Worm (Caenorhabditis elegans): ENCODE measurements around the gene F14H8.8.
A peak's percentile ranks its signal among the peaks of the same experiment; 100 is the strongest.

Gene F14H8.8

DNA sequence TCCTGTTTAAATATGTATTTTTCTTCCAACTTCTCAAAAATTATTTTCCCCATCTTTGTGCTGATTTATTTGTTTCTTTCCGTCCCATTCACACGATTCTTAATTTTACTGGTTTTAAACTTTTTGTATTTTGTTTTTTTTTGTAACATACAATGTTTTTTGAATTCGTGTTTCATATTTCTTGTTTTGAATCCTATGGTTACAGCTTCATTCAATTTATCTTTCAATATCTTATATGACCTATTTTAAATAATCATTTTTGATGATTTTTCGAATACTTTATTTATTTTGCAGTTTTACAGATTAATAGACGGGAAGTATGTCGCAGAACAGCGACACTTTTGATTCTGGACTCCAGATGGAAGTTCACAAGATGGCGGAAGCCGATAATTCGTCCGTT, 24.5 kb upstream of the F14H8.8 start, which contains the start of gene hrde-2:
TSS of gene hrde-2 (plus strand) at position 301 of the 400 bp plus-strand sequence.
- TF ChIP-seq lin-11 (tag; optimal IDR thresholded peaks at IDR 0.05) = no peak
- TF ChIP-seq ztf-1 (GFP tag; conservative IDR thresholded peaks at IDR 0.05) = no peak
- no peak for TF ChIP-seq snpc-4 (tag; optimal IDR thresholded peaks at IDR 0.05)

DNA sequence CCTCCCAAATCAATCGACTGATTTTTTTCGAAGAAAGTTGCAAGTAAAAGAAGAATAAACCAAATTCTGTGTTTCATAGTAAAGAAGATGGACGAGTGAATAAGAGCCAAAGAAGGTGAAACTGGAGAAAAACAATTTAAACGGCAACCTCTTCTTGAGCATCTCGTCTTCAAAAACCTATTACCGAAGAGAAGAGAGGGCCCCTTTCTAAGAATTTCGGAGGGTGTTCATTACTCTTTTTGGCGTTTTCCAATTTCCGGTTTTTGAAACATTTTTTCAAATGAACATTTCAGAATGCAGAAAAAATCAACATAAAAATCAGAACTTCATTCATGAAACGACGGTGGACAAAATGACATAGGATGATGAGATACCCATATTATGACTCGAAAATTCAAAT, 17.7 kb upstream of the F14H8.8 start, which contains the start of gene nmr-2:
TSS of gene nmr-2 (minus strand) at position 101 of the 400 bp plus-strand sequence.
- TF ChIP-seq ceh-16 (tag; optimal IDR thresholded peaks at IDR 0.05) (no peak), unc-62 (GFP tag; optimal IDR thresholded peaks at IDR 0.05) (no peak), crh-2 (tag; optimal IDR thresholded peaks at IDR 0.05) (no peak), Y55F3AM.14 (GFP tag; optimal IDR thresholded peaks at IDR 0.05) (no peak), lin-13 (GFP tag; optimal IDR thresholded peaks at IDR 0.05) (no peak), skn-1 (tag; optimal IDR thresholded peaks at IDR 0.05) (no peak)

DNA sequence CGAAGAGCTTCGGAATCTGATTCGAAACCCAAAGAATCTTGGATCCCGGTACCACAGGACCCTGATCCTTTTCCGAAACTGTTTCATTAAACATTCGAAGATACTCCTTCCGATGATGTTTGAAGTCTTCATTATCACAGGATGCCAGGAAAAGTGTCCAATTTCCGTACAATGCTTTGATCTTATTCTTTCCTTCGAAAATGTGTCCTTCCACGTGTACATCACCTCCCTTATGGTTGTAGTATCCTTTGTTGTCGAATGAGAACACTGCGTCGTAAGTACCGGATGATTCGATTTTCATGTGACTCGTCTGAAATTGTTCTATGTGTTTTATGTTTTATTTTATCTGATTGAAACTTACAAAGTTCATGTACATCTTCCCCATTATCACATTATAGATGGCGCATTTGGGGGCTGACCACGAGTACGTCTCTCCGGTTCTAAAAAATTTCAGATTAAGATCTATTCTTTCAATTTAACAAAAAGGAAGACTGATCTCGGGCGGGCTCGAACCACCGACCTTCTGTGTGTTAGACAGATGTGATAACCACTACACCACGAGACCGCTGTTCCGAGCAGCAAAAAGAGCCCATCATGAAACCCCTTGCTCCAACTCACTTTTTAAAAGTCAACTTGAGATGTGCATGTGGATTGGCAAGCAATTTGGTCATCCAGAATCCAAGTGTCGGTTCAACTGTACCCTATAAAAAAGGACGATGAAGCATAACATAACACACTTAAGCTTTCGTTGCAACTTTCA, 16.5 kb upstream of the F14H8.8 start:
- TF ChIP-seq sma-9 (GFP tag; optimal IDR thresholded peaks at IDR 0.05) (peak; percentile 27), sma-9 (tag; optimal IDR thresholded peaks at IDR 0.05) (no peak), elt-1 (tag; optimal IDR thresholded peaks at IDR 0.05) (no peak), F13H6.1 (tag; optimal IDR thresholded peaks at IDR 0.05) (peak; percentile 24), nhr-129 (tag; optimal IDR thresholded peaks at IDR 0.05) (peak; percentile 50), mab-5 (tag; optimal IDR thresholded peaks at IDR 0.05) (no peak), ama-1 (optimal IDR thresholded peaks at IDR 0.05) (peak; percentile 8), nhr-25 (tag; optimal IDR thresholded peaks at IDR 0.05) (peak; percentile 18), lin-11 (tag; optimal IDR thresholded peaks at IDR 0.05) (peak; percentile 7), blmp-1 (tag; optimal IDR thresholded peaks at IDR 0.05; ENCODE audit: insufficient read depth) (peak; percentile 6), unc-55 (GFP tag; optimal IDR thresholded peaks at IDR 0.05) (peak; percentile 8)

DNA sequence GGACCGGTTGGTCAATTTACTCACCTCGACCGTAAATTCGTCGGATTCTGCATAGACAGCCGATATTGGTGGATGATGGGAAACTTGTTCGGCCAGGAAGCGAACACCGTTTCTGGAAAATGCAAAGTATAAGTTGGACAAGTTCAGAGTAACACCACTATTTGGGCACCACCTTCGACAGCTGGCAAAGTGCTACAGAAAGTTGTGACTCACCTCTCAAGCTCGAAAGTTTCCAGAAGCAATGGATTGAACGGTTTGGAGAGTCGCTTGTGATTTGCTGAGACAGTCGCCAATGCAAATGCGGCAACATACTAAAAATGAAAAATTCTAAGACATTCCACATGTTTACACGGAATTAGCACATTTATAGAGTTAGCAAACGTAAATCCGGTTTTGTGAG, 15.9 kb upstream of the F14H8.8 start:
- TF ChIP-seq skn-1 (tag; optimal IDR thresholded peaks at IDR 0.05) = no peak
- TF ChIP-seq nhr-129 (tag; optimal IDR thresholded peaks at IDR 0.05) = no peak
- no peak for TF ChIP-seq nhr-237 (tag; optimal IDR thresholded peaks at IDR 0.05)
- no peak for TF ChIP-seq lin-11 (tag; optimal IDR thresholded peaks at IDR 0.05)
- TF ChIP-seq unc-39 (tag; optimal IDR thresholded peaks at IDR 0.05) = no peak
- no peak for TF ChIP-seq ztf-11 (tag; optimal IDR thresholded peaks at IDR 0.05)
- TF ChIP-seq nhr-77 (tag; optimal IDR thresholded peaks at IDR 0.05) = no peak
- no peak for TF ChIP-seq mab-5 (tag; optimal IDR thresholded peaks at IDR 0.05)
- no peak for TF ChIP-seq ceh-82 (tag; optimal IDR thresholded peaks at IDR 0.05)
- no peak for TF ChIP-seq ZK546.5 (tag; optimal IDR thresholded peaks at IDR 0.05)
- no peak for TF ChIP-seq unc-55 (GFP tag; optimal IDR thresholded peaks at IDR 0.05)
- no peak for TF ChIP-seq F13H6.1 (tag; optimal IDR thresholded peaks at IDR 0.05)
- TF ChIP-seq peb-1 (tag; optimal IDR thresholded peaks at IDR 0.05) = no peak
- TF ChIP-seq nhr-25 (tag; optimal IDR thresholded peaks at IDR 0.05) = no peak
- TF ChIP-seq aly-2 (tag; optimal IDR thresholded peaks at IDR 0.05) = no peak

DNA sequence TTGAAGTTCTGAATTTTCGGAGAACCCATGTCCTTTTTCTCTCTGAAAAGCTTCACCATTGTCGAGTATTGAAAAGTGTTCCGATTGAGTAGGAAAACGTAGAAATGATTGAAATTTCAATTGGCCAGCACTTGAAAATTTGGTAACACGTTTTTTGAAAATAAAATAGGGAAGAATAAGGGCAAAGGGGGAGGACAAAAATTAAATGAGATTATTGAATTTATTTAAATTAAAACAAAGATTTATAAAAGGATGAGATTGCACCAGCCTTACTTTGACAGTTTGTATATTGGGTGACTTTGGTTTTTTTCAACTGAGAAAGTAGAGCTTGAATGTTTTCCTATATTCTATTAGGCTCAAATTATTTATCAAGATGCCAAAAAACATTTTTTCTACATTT, 15.1 kb upstream of the F14H8.8 start, which contains the start of gene obr-2:
TSS of gene obr-2 (minus strand) at position 101 of the 400 bp plus-strand sequence.
- no peak for TF ChIP-seq nhr-77 (tag; optimal IDR thresholded peaks at IDR 0.05)
- no peak for TF ChIP-seq alr-1 (tag; optimal IDR thresholded peaks at IDR 0.05)
- no peak for TF ChIP-seq F13H6.1 (tag; optimal IDR thresholded peaks at IDR 0.05)
- no peak for TF ChIP-seq ama-1 (optimal IDR thresholded peaks at IDR 0.05)
- no peak for TF ChIP-seq elt-3 (tag; optimal IDR thresholded peaks at IDR 0.05)
- no peak for TF ChIP-seq sem-4 (tag; optimal IDR thresholded peaks at IDR 0.05)
- no peak for TF ChIP-seq mdl-1 (tag; optimal IDR thresholded peaks at IDR 0.05)
- no peak for TF ChIP-seq elt-1 (tag; optimal IDR thresholded peaks at IDR 0.05)
- TF ChIP-seq fos-1 (tag; optimal IDR thresholded peaks at IDR 0.05) = no peak
- no peak for TF ChIP-seq ztf-1 (GFP tag; conservative IDR thresholded peaks at IDR 0.05)
- no peak for TF ChIP-seq sma-3 (GFP tag; optimal IDR thresholded peaks at IDR 0.05)
- TF ChIP-seq nhr-23 (tag; optimal IDR thresholded peaks at IDR 0.05) = no peak
- TF ChIP-seq crh-2 (tag; optimal IDR thresholded peaks at IDR 0.05) = no peak

Data from whole organism, L2 larva.